Worm (Caenorhabditis elegans) whole organism, L1 larva: ENCODE data around the gene T05C1.5.
A peak's percentile ranks its signal among the peaks of the same experiment; 100 is the strongest.

Experiments used
- C04F5.9 ChIP-seq: sonication (generic microtip); optimal IDR thresholded peaks from 2 replicates; lab custom pipeline; 2016; ENCODE audit warnings: missing genetic modification characterization, missing compliant biosample characterization
- C16A3.4 ChIP-seq: fragments of 150-350 bp; optimal IDR thresholded peaks from 2 replicates; lab custom pipeline; 2014; ENCODE audit warnings: missing biosample characterization, missing genetic modification characterization
- F16B12.6 ChIP-seq: fragments of 150-350 bp; optimal IDR thresholded peaks from 2 replicates; lab custom pipeline; 2014; ENCODE audit warnings: missing biosample characterization, missing genetic modification characterization
- alr-1 ChIP-seq: fragments of 200-800 bp; sonication (Bioruptor generic); optimal IDR thresholded peaks from 2 replicates; lab custom pipeline; 2018; ENCODE audit warnings: borderline replicate concordance, mild to moderate bottlenecking, missing genetic modification characterization, missing compliant biosample characterization
- aly-2 ChIP-seq: fragments of 150-350 bp; optimal IDR thresholded peaks from 2 replicates; lab custom pipeline; 2014; ENCODE audit warnings: missing biosample characterization, missing genetic modification characterization
- blmp-1 ChIP-seq: fragments of 150-350 bp; optimal IDR thresholded peaks from 2 replicates; lab custom pipeline; 2014; ENCODE audit warnings: missing biosample characterization, missing genetic modification characterization
- ceh-63 ChIP-seq: fragments of 200-800 bp; sonication (Bioruptor generic); optimal IDR thresholded peaks from 2 replicates; lab custom pipeline; 2018; ENCODE audit warnings: mild to moderate bottlenecking, missing genetic modification characterization, missing compliant biosample characterization
- ceh-8 ChIP-seq: fragments of 200-800 bp; sonication (Bioruptor generic); optimal IDR thresholded peaks from 2 replicates; lab custom pipeline; 2018; ENCODE audit warnings: mild to moderate bottlenecking, missing genetic modification characterization, moderate library complexity, missing compliant biosample characterization
- ceh-82 ChIP-seq, 3 experiments: fragments of 150-350 bp in 1 of 3; sonication (generic microtip) in 2 of 3; optimal IDR thresholded peaks; 2 replicates each; lab custom pipeline; 2014 to 2017; ENCODE audit warnings: missing biosample characterization in 3 of 3, missing genetic modification characterization in 3 of 3
- dsc-1 ChIP-seq: sonication (generic microtip); optimal IDR thresholded peaks from 2 replicates; lab custom pipeline; 2016; ENCODE audit warnings: mild to moderate bottlenecking, missing genetic modification characterization, missing compliant biosample characterization
- efl-1 ChIP-seq, 4 experiments: fragments of 150-350 bp; optimal IDR thresholded peaks in 3 of 4; peaks in 1 of 4; 1 replicate in 1 of 4; 2 replicates in 3 of 4; lab custom pipeline; 2014; ENCODE audit warnings: missing biosample characterization in 2 of 4, missing genetic modification characterization in 2 of 4, missing genetic modification reagents in 2 of 4
- efl-3 ChIP-seq: fragments of 200-800 bp; sonication (Bioruptor generic); optimal IDR thresholded peaks from 2 replicates; lab custom pipeline; 2018; ENCODE audit warnings: mild to moderate bottlenecking, missing genetic modification characterization, missing compliant biosample characterization
- elt-2 ChIP-seq: sonication (generic microtip); optimal IDR thresholded peaks from 2 replicates; lab custom pipeline; 2016; ENCODE audit warnings: missing genetic modification characterization, mild to moderate bottlenecking, inconsistent platforms, missing compliant biosample characterization, missing genetic modification reagents
- elt-3 ChIP-seq, 6 experiments: fragments of 150-350 bp in 1 of 6; sonication (generic microtip); optimal IDR thresholded peaks; 2 replicates each; lab custom pipeline; 2017 to 2018; ENCODE audit warnings: missing biosample characterization in 6 of 6, missing genetic modification characterization in 6 of 6, inconsistent platforms in 1 of 6
- fkh-4 ChIP-seq: sonication (generic microtip); optimal IDR thresholded peaks from 2 replicates; lab custom pipeline; 2016; ENCODE audit warnings: missing compliant biosample characterization, missing genetic modification characterization, borderline replicate concordance
- grh-1 ChIP-seq: fragments of 200-800 bp; sonication (Bioruptor generic); IDR thresholded peaks from 2 replicates; pipeline ENCODE4 v1.3.6; 2022; ENCODE audit warnings: missing genetic modification reagents, missing genetic modification characterization, missing compliant biosample characterization
- hlh-4 ChIP-seq: sonication (generic microtip); optimal IDR thresholded peaks from 2 replicates; lab custom pipeline; 2016; ENCODE audit warnings: mild to moderate bottlenecking, missing genetic modification characterization, missing compliant biosample characterization
- hpl-2 ChIP-seq: fragments of 150-350 bp; optimal IDR thresholded peaks from 2 replicates; lab custom pipeline; 2014; ENCODE audit warnings: missing biosample characterization, missing genetic modification reagents, missing genetic modification characterization
- irx-1 ChIP-seq: sonication (generic microtip); optimal IDR thresholded peaks from 2 replicates; lab custom pipeline; 2016; ENCODE audit warnings: missing genetic modification characterization, missing compliant biosample characterization
- isw-1 ChIP-seq: fragments of 200-800 bp; sonication (Bioruptor generic); IDR thresholded peaks from 2 replicates; pipeline ENCODE4 v1.3.6; 2022; ENCODE audit warnings: missing genetic modification characterization, missing compliant biosample characterization
- lin-14 ChIP-seq: fragments of 200-800 bp; sonication (Bioruptor generic); optimal IDR thresholded peaks from 2 replicates; lab custom pipeline; 2018; ENCODE audit warnings: mild to moderate bottlenecking, missing genetic modification characterization, moderate library complexity, missing compliant biosample characterization
- lin-35 ChIP-seq, 2 experiments: fragments of 150-350 bp; optimal IDR thresholded peaks; 2 replicates each; lab custom pipeline; 2014; ENCODE audit warnings: missing biosample characterization in 2 of 2, missing genetic modification characterization in 2 of 2, missing genetic modification reagents in 2 of 2
- lir-3 ChIP-seq: sonication (generic microtip); optimal IDR thresholded peaks from 2 replicates; lab custom pipeline; 2016; ENCODE audit warnings: mild to moderate bottlenecking, missing genetic modification characterization, moderate library complexity, missing compliant biosample characterization; ENCODE audit not compliant: poor library complexity
- lsy-2 ChIP-seq, 2 experiments: fragments of 150-350 bp; optimal IDR thresholded peaks; 2 replicates each; lab custom pipeline; 2014; ENCODE audit warnings: missing biosample characterization in 2 of 2, missing genetic modification characterization in 2 of 2
- mab-9 ChIP-seq: fragments of 200-800 bp; sonication (Bioruptor generic); IDR thresholded peaks from 2 replicates; pipeline ENCODE4 v1.3.6; 2022; ENCODE audit warnings: missing genetic modification reagents, missing genetic modification characterization, missing compliant biosample characterization
- mef-2 ChIP-seq: fragments of 150-350 bp; optimal IDR thresholded peaks from 2 replicates; lab custom pipeline; 2014; ENCODE audit warnings: missing biosample characterization, missing genetic modification characterization
- mep-1 ChIP-seq: fragments of 150-350 bp; optimal IDR thresholded peaks from 2 replicates; lab custom pipeline; 2014; ENCODE audit warnings: missing biosample characterization, missing genetic modification characterization
- nhr-12 ChIP-seq: sonication (generic microtip); optimal IDR thresholded peaks from 2 replicates; lab custom pipeline; 2017; ENCODE audit warnings: missing biosample characterization, missing genetic modification characterization
- nhr-19 ChIP-seq: fragments of 200-800 bp; sonication (Bioruptor generic); conservative IDR thresholded peaks from 2 replicates; pipeline ENCODE4 v1.3.6; 2022; ENCODE audit warnings: missing genetic modification characterization, missing compliant biosample characterization
- nhr-20 ChIP-seq: sonication (generic microtip); optimal IDR thresholded peaks from 2 replicates; lab custom pipeline; 2016; ENCODE audit warnings: mild to moderate bottlenecking, missing genetic modification characterization, missing compliant biosample characterization
- nhr-237 ChIP-seq: fragments of 150-350 bp; optimal IDR thresholded peaks from 2 replicates; lab custom pipeline; 2014; ENCODE audit warnings: missing biosample characterization, missing genetic modification characterization
- nhr-28 ChIP-seq: fragments of 150-350 bp; optimal IDR thresholded peaks from 2 replicates; lab custom pipeline; 2014; ENCODE audit warnings: missing biosample characterization, missing genetic modification characterization
- nhr-47 ChIP-seq: sonication (generic microtip); optimal IDR thresholded peaks from 2 replicates; lab custom pipeline; 2016; ENCODE audit warnings: mild to moderate bottlenecking, missing genetic modification characterization, moderate library complexity, missing compliant biosample characterization
- nhr-71 ChIP-seq: sonication (generic microtip); optimal IDR thresholded peaks from 2 replicates; lab custom pipeline; 2016; ENCODE audit warnings: mild to moderate bottlenecking, missing genetic modification characterization, moderate library complexity, missing compliant biosample characterization
- nhr-77 ChIP-seq: fragments of 150-350 bp; optimal IDR thresholded peaks from 2 replicates; lab custom pipeline; 2014; ENCODE audit warnings: missing biosample characterization, missing genetic modification characterization
- pag-3 ChIP-seq: sonication (generic microtip); optimal IDR thresholded peaks from 2 replicates; lab custom pipeline; 2017; ENCODE audit warnings: missing genetic modification characterization, mild to moderate bottlenecking, missing compliant biosample characterization, antibody characterized with exemption, borderline replicate concordance; ENCODE audit not compliant: insufficient read depth
- pax-3 ChIP-seq: fragments of 200-800 bp; sonication (Bioruptor generic); optimal IDR thresholded peaks from 2 replicates; lab custom pipeline; 2018; ENCODE audit warnings: mild to moderate bottlenecking, missing genetic modification characterization, moderate library complexity, missing compliant biosample characterization
- skn-1 ChIP-seq: fragments of 150-350 bp; optimal IDR thresholded peaks from 2 replicates; lab custom pipeline; 2014; ENCODE audit warnings: missing biosample characterization, missing genetic modification characterization
- snpc-4 ChIP-seq: fragments of 150-350 bp; optimal IDR thresholded peaks from 2 replicates; lab custom pipeline; 2014; ENCODE audit warnings: missing biosample characterization, missing genetic modification characterization
- snu-23 ChIP-seq: sonication (generic microtip); optimal IDR thresholded peaks from 2 replicates; lab custom pipeline; 2016; ENCODE audit warnings: missing genetic modification characterization, missing compliant biosample characterization
- swsn-7 ChIP-seq: sonication (generic microtip); optimal IDR thresholded peaks from 2 replicates; lab custom pipeline; 2016; ENCODE audit warnings: missing genetic modification characterization, missing compliant biosample characterization
- tbx-2 ChIP-seq: sonication (generic microtip); optimal IDR thresholded peaks from 2 replicates; lab custom pipeline; 2016; ENCODE audit warnings: missing genetic modification characterization, missing compliant biosample characterization
- tlp-1 ChIP-seq: fragments of 150-350 bp; optimal IDR thresholded peaks from 2 replicates; lab custom pipeline; 2014; ENCODE audit warnings: missing biosample characterization, missing genetic modification characterization
- unc-130 ChIP-seq: fragments of 150-350 bp; optimal IDR thresholded peaks from 2 replicates; lab custom pipeline; 2017; ENCODE audit warnings: missing biosample characterization, missing genetic modification characterization, inconsistent platforms
- unc-30 ChIP-seq: sonication (generic microtip); optimal IDR thresholded peaks from 2 replicates; lab custom pipeline; 2017; ENCODE audit warnings: missing biosample characterization, missing genetic modification characterization
- unc-98 ChIP-seq: fragments of 200-800 bp; sonication (Bioruptor generic); IDR thresholded peaks from 2 replicates; pipeline ENCODE4 v1.3.6; 2022; ENCODE audit warnings: missing genetic modification characterization, missing compliant biosample characterization
- xbp-1 ChIP-seq: sonication (generic microtip); optimal IDR thresholded peaks from 2 replicates; lab custom pipeline; 2016; ENCODE audit warnings: missing genetic modification characterization, missing compliant biosample characterization
- zag-1 ChIP-seq: fragments of 150-350 bp; optimal IDR thresholded peaks from 2 replicates; lab custom pipeline; 2014; ENCODE audit warnings: missing biosample characterization, missing genetic modification characterization

T05C1.5 gene

DNA sequence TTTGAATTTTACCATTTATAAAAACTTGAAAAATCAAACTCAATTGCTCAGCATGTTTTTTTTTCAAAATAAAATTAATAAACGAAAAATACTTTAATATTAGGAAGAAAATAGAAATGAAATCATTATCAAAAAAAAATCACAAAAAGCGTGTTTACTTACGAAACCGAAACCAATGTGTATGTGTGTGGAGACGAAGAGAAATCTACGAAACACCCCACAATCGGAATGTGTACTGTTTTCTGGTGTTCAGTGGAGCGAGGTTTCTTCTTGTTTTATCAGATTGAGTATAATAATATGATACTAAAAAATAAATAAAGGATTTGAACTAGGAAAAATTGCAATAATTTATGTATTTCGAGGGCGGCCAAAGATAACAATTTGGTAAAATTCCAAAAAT lies 17.0 kb upstream of the T05C1.5 start:
- TF ChIP-seq efl-1 (optimal IDR thresholded peaks at IDR 0.05; lab: Kevin White, UChicago): no peak
- no peak for TF ChIP-seq efl-1 (GFP tag; optimal IDR thresholded peaks at IDR 0.05 in 1 of 2; lab: Kevin White, UChicago)
- no peak for TF ChIP-seq aly-2 (tag; lab: Kevin White, UChicago)
- TF ChIP-seq irx-1: no peak
- no peak for TF ChIP-seq dsc-1
- TF ChIP-seq skn-1: peak; percentile 16
- no peak for TF ChIP-seq mep-1 (tag; lab: Kevin White, UChicago)
- peak in 1 of 6 experiments; percentile 77 for TF ChIP-seq elt-3 (tag; optimal IDR thresholded peaks at IDR 0.05; lab: Kevin White, UChicago)
- no peak for TF ChIP-seq F16B12.6
- TF ChIP-seq hpl-2 (GFP tag; lab: Kevin White, UChicago): no peak
- TF ChIP-seq mef-2 (tag; lab: Kevin White, UChicago): no peak
- peak; percentile 56 for TF ChIP-seq elt-2
- TF ChIP-seq lsy-2 (tag; optimal IDR thresholded peaks at IDR 0.05; lab: Kevin White, UChicago): peak in 1 of 2 experiments; percentile 28
- peak; percentile 14 for TF ChIP-seq snu-23 (GFP tag; lab: Kevin White, UChicago)
- TF ChIP-seq lin-14 (GFP tag; lab: Kevin White, UChicago): peak; percentile 57
- no peak for TF ChIP-seq ceh-82 (tag; optimal IDR thresholded peaks at IDR 0.05; lab: Kevin White, UChicago)
- TF ChIP-seq hlh-4 (tag; lab: Kevin White, UChicago): no peak
- no peak for TF ChIP-seq tlp-1 (tag; lab: Kevin White, UChicago)
- no peak for TF ChIP-seq nhr-77 (tag; lab: Kevin White, UChicago)
- no peak for TF ChIP-seq unc-30 (tag; lab: Kevin White, UChicago)
- peak; percentile 19 for TF ChIP-seq nhr-20 (tag; lab: Kevin White, UChicago)
- no peak for TF ChIP-seq C04F5.9
- TF ChIP-seq xbp-1 (tag; lab: Kevin White, UChicago): no peak
- TF ChIP-seq lin-35 (GFP tag; optimal IDR thresholded peaks at IDR 0.05; lab: Kevin White, UChicago): peak in 1 of 2 experiments; percentile 39
- no peak for TF ChIP-seq snpc-4 (tag; lab: Kevin White, UChicago)
- TF ChIP-seq blmp-1 (tag; lab: Kevin White, UChicago): peak; percentile 71
- TF ChIP-seq fkh-4 (tag; lab: Kevin White, UChicago): no peak
- TF ChIP-seq isw-1: no peak

DNA sequence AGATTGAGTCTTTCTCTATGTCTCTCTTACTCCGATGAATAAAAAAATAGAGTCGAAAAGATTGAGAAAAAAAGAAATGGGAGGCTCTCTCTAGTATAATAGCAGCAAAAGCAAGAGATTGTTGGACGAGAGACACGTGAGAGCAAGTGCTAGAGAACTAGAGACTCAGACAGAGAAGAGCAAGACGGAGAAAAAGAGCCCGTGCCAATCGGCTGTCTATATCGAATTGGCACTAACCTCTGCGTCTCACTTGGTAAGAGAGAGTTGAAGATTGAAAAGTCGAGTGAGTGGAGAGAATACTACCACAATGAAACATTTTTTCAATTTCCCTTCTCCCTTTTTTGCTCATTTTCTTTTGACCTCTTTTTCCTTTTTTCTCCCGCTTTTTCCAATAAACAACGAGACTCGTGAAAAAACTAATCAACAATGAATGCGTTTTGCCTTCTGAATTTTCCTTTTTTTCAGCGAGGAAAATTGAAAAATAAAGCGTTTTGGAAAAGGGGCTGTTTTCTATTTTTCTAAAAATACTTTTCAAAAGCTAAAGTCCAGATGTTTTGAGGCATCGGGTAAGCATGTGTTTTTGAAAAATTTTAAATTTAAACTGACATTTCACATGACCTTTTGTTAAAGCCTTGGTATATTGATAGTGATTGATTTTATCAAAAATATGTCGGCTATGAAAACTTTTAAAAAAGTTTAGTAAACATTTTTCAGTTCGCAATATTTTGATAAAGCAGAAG lies 16.1 kb upstream of the T05C1.5 start:
- TF ChIP-seq fkh-4 (tag; lab: Kevin White, UChicago): peak; percentile 52
- TF ChIP-seq isw-1: peak; percentile 45
- no peak for TF ChIP-seq efl-3 (GFP tag; lab: Kevin White, UChicago)
- TF ChIP-seq efl-1 (optimal IDR thresholded peaks at IDR 0.05; lab: Kevin White, UChicago): peak; percentile 59 to 60
- peak; percentile 17 to 89 for TF ChIP-seq efl-1 (GFP tag; optimal IDR thresholded peaks at IDR 0.05 in 1 of 2; lab: Kevin White, UChicago)
- TF ChIP-seq nhr-28 (tag; lab: Kevin White, UChicago): no peak
- TF ChIP-seq lir-3 (tag; lab: Kevin White, UChicago): no peak
- peak; percentile 94 for TF ChIP-seq lin-14 (GFP tag; lab: Kevin White, UChicago)
- no peak for TF ChIP-seq mab-9 (GFP tag; lab: Robert Waterston, UW)
- peak; percentile 83 for TF ChIP-seq pag-3 (tag; lab: Kevin White, UChicago)
- peak; percentile 9 for TF ChIP-seq C16A3.4 (tag; lab: Kevin White, UChicago)
- peak; percentile 35 for TF ChIP-seq nhr-19
- TF ChIP-seq nhr-77 (tag; lab: Kevin White, UChicago): peak; percentile 55
- no peak for TF ChIP-seq unc-98 (GFP tag; lab: Robert Waterston, UW)
- TF ChIP-seq swsn-7 (tag; lab: Kevin White, UChicago): peak; percentile 73
- peak; percentile 39 for TF ChIP-seq nhr-20 (tag; lab: Kevin White, UChicago)
- TF ChIP-seq elt-3 (tag; optimal IDR thresholded peaks at IDR 0.05; lab: Kevin White, UChicago): no peak
- peak; percentile 3 for TF ChIP-seq ceh-8 (GFP tag; lab: Kevin White, UChicago)
- peak; percentile 73 for TF ChIP-seq nhr-47 (tag; lab: Kevin White, UChicago)
- no peak for TF ChIP-seq unc-30 (tag; lab: Kevin White, UChicago)
- TF ChIP-seq nhr-237 (tag; lab: Kevin White, UChicago): peak; percentile 16
- peak; percentile 84 for TF ChIP-seq nhr-71 (tag; lab: Kevin White, UChicago)
- TF ChIP-seq ceh-63 (GFP tag; lab: Kevin White, UChicago): no peak
- no peak for TF ChIP-seq pax-3 (tag; lab: Kevin White, UChicago)
- TF ChIP-seq unc-130 (tag; lab: Kevin White, UChicago): no peak
- TF ChIP-seq zag-1 (tag; lab: Kevin White, UChicago): peak; percentile 27
- TF ChIP-seq grh-1 (GFP tag; lab: Robert Waterston, UW): no peak
- peak; percentile 45 for TF ChIP-seq elt-2
- TF ChIP-seq alr-1 (tag; lab: Kevin White, UChicago): no peak
- TF ChIP-seq mep-1 (tag; lab: Kevin White, UChicago): peak; percentile 39
- TF ChIP-seq mef-2 (tag; lab: Kevin White, UChicago): peak; percentile 62
- TF ChIP-seq tbx-2: peak; percentile 68
- no peak for TF ChIP-seq nhr-12
